Worm (Caenorhabditis elegans) whole organism, L4 larva: ENCODE results near the gene C33B4.5.

Experiments
- F10B5.3 ChIP-seq: sonication (generic microtip); optimal IDR thresholded peaks from 2 replicates; lab custom pipeline; 2016; ENCODE audit warnings: mild to moderate bottlenecking, missing genetic modification characterization, missing compliant biosample characterization
- F37D6.2 ChIP-seq: sonication (generic microtip); optimal IDR thresholded peaks from 2 replicates; lab custom pipeline; 2016; ENCODE audit warnings: mild to moderate bottlenecking, missing genetic modification characterization, missing compliant biosample characterization
- T20F7.1 ChIP-seq: fragments of 200-800 bp; sonication (Bioruptor generic); optimal IDR thresholded peaks from 2 replicates; lab custom pipeline; 2018; ENCODE audit warnings: mild to moderate bottlenecking, missing genetic modification characterization, missing compliant biosample characterization
- Y5F2A.4 ChIP-seq: fragments of 200-800 bp; sonication (Bioruptor generic); optimal IDR thresholded peaks from 2 replicates; lab custom pipeline; 2018; ENCODE audit warnings: mild to moderate bottlenecking, missing genetic modification characterization, missing compliant biosample characterization
- ZK546.5 ChIP-seq, 2 experiments: sonication (generic microtip); optimal IDR thresholded peaks; 2 replicates each; lab custom pipeline; 2017; ENCODE audit warnings: missing biosample characterization in 2 of 2, missing genetic modification characterization in 2 of 2
- aha-1 ChIP-seq: fragments of 150-350 bp; peaks from one replicate; lab custom pipeline; 2014; ENCODE audit warnings: missing biosample characterization, missing genetic modification characterization
- ceh-44 ChIP-seq: fragments of 200-800 bp; sonication (Bioruptor generic); IDR thresholded peaks from 2 replicates; pipeline ENCODE4 v1.3.6; 2022; ENCODE audit warnings: missing genetic modification reagents, missing genetic modification characterization, missing compliant biosample characterization
- ceh-62 ChIP-seq: sonication (generic microtip); optimal IDR thresholded peaks from 2 replicates; lab custom pipeline; 2017; ENCODE audit warnings: missing biosample characterization, missing genetic modification characterization
- ces-1 ChIP-seq: fragments of 150-350 bp; sonication (generic microtip); optimal IDR thresholded peaks from 4 replicates; lab custom pipeline; 2014; ENCODE audit warnings: missing biosample characterization, missing genetic modification reagents, missing genetic modification characterization
- cey-2 ChIP-seq: sonication (generic microtip); optimal IDR thresholded peaks from 3 replicates; lab custom pipeline; 2017; ENCODE audit warnings: missing genetic modification characterization, mild to moderate bottlenecking, missing compliant biosample characterization, antibody characterized with exemption, borderline replicate concordance; ENCODE audit not compliant: insufficient read depth
- ctbp-1 ChIP-seq: fragments of 200-800 bp; sonication (Bioruptor generic); IDR thresholded peaks from 2 replicates; pipeline ENCODE4 v1.3.6; 2022; ENCODE audit warnings: missing genetic modification reagents, missing genetic modification characterization, missing compliant biosample characterization
- daf-16 ChIP-seq, 3 experiments: sonication (generic microtip); optimal IDR thresholded peaks; 2 replicates each; lab custom pipeline; 2016 to 2017; ENCODE audit warnings: missing genetic modification characterization in 3 of 3, missing genetic modification reagents in 3 of 3, mild to moderate bottlenecking in 2 of 3, missing compliant biosample characterization in 2 of 3, missing biosample characterization in 1 of 3, moderate library complexity in 1 of 3
- dmd-6 ChIP-seq: fragments of 200-800 bp; sonication (Bioruptor generic); IDR thresholded peaks from 2 replicates; pipeline ENCODE4 v1.3.6; 2022; ENCODE audit warnings: missing genetic modification reagents, missing genetic modification characterization, missing compliant biosample characterization
- dmd-8 ChIP-seq: fragments of 200-800 bp; sonication (Bioruptor generic); IDR thresholded peaks from 2 replicates; pipeline ENCODE4 v1.3.6; 2022; ENCODE audit warnings: missing genetic modification characterization, missing compliant biosample characterization
- dpl-1 ChIP-seq: fragments of 150-350 bp; optimal IDR thresholded peaks from 2 replicates; lab custom pipeline; 2014; ENCODE audit warnings: missing biosample characterization, missing genetic modification reagents, missing genetic modification characterization
- dve-1 ChIP-seq: sonication (generic microtip); optimal IDR thresholded peaks from 2 replicates; lab custom pipeline; 2017; ENCODE audit warnings: antibody characterized with exemption, mild to moderate bottlenecking, missing genetic modification characterization, missing compliant biosample characterization; ENCODE audit not compliant: insufficient read depth
- fkh-10 ChIP-seq: fragments of 150-350 bp; optimal IDR thresholded peaks from 2 replicates; lab custom pipeline; 2014; ENCODE audit warnings: missing biosample characterization, missing genetic modification reagents, missing genetic modification characterization
- hif-1 ChIP-seq, 2 experiments: sonication (generic microtip); optimal IDR thresholded peaks; 2 replicates each; lab custom pipeline; 2016 to 2017; ENCODE audit warnings: missing compliant biosample characterization in 2 of 2, missing genetic modification characterization in 2 of 2, missing genetic modification reagents in 2 of 2, missing genotype in 2 of 2, mild to moderate bottlenecking in 1 of 2
- hlh-11 ChIP-seq: fragments of 200-800 bp; sonication (Bioruptor generic); optimal IDR thresholded peaks from 2 replicates; lab custom pipeline; 2018; ENCODE audit warnings: mild to moderate bottlenecking, missing genetic modification characterization, missing compliant biosample characterization
- hlh-30 ChIP-seq: sonication (generic microtip); optimal IDR thresholded peaks from 2 replicates; lab custom pipeline; 2017; ENCODE audit warnings: antibody characterized with exemption, mild to moderate bottlenecking, missing genetic modification characterization, missing compliant biosample characterization; ENCODE audit not compliant: insufficient read depth
- lin-15B ChIP-seq: fragments of 150-350 bp; sonication (generic microtip); optimal IDR thresholded peaks from 3 replicates; lab custom pipeline; 2014; ENCODE audit warnings: missing biosample characterization, missing genetic modification characterization
- lin-38 ChIP-seq: fragments of 200-800 bp; sonication (Bioruptor generic); IDR thresholded peaks from 2 replicates; pipeline ENCODE4 v1.3.6; 2022; ENCODE audit warnings: missing genetic modification reagents, missing genetic modification characterization, missing compliant biosample characterization
- lsy-2 ChIP-seq, 2 experiments: fragments of 150-350 bp in 1 of 2; sonication (generic microtip) in 1 of 2; optimal IDR thresholded peaks; 2 replicates each; lab custom pipeline; 2014 to 2017; ENCODE audit warnings: missing biosample characterization in 2 of 2, missing genetic modification characterization in 2 of 2
- mdl-1 ChIP-seq, 2 experiments: fragments of 150-350 bp in 1 of 2; sonication (generic microtip) in 1 of 2; optimal IDR thresholded peaks; 2 replicates each; lab custom pipeline; 2014 to 2017; ENCODE audit warnings: missing biosample characterization in 2 of 2, missing genetic modification characterization in 2 of 2
- mep-1 ChIP-seq: fragments of 150-350 bp; sonication (generic microtip); optimal IDR thresholded peaks from 3 replicates; lab custom pipeline; 2014; ENCODE audit warnings: missing biosample characterization, missing genetic modification characterization
- mes-2 ChIP-seq: sonication (generic microtip); optimal IDR thresholded peaks from 2 replicates; lab custom pipeline; 2016; ENCODE audit warnings: missing genotype, mild to moderate bottlenecking, missing genetic modification characterization, missing compliant biosample characterization; ENCODE audit not compliant: poor library complexity, severe bottlenecking
- mxl-3 ChIP-seq: fragments of 200-800 bp; sonication (Bioruptor generic); optimal IDR thresholded peaks from 2 replicates; lab custom pipeline; 2018; ENCODE audit warnings: mild to moderate bottlenecking, missing genetic modification characterization, missing compliant biosample characterization
- nhr-11 ChIP-seq: fragments of 150-350 bp; optimal IDR thresholded peaks from 2 replicates; lab custom pipeline; 2014; ENCODE audit warnings: missing biosample characterization, missing genetic modification characterization
- nhr-237 ChIP-seq: sonication (generic microtip); optimal IDR thresholded peaks from 2 replicates; lab custom pipeline; 2017; ENCODE audit warnings: missing biosample characterization, missing genetic modification characterization
- nhr-25 ChIP-seq: sonication (generic microtip); optimal IDR thresholded peaks from 2 replicates; lab custom pipeline; 2017; ENCODE audit warnings: missing genetic modification characterization, mild to moderate bottlenecking, missing compliant biosample characterization, antibody characterized with exemption, moderate library complexity, borderline replicate concordance; ENCODE audit not compliant: insufficient read depth
- nhr-28 ChIP-seq: fragments of 150-350 bp; optimal IDR thresholded peaks from 2 replicates; lab custom pipeline; 2014; ENCODE audit warnings: missing biosample characterization, missing genetic modification characterization
- nhr-48 ChIP-seq: sonication (generic microtip); optimal IDR thresholded peaks from 2 replicates; lab custom pipeline; 2016; ENCODE audit warnings: mild to moderate bottlenecking, missing genetic modification characterization, missing compliant biosample characterization
- nhr-6 ChIP-seq: fragments of 150-350 bp; optimal IDR thresholded peaks from 2 replicates; lab custom pipeline; 2014; ENCODE audit warnings: missing biosample characterization, missing genetic modification characterization
- nhr-76 ChIP-seq: fragments of 150-350 bp; optimal IDR thresholded peaks from 2 replicates; lab custom pipeline; 2014; ENCODE audit warnings: missing biosample characterization, missing genetic modification characterization
- nhr-77 ChIP-seq: fragments of 150-350 bp; optimal IDR thresholded peaks from 2 replicates; lab custom pipeline; 2014; ENCODE audit warnings: missing biosample characterization, missing genetic modification characterization
- rbr-2 ChIP-seq: sonication (generic microtip); optimal IDR thresholded peaks from 2 replicates; lab custom pipeline; 2016; ENCODE audit warnings: missing genotype, missing genetic modification characterization, missing compliant biosample characterization
- snpc-1.2 ChIP-seq: fragments of 200-800 bp; sonication (Bioruptor generic); IDR thresholded peaks from 2 replicates; pipeline ENCODE4 v1.3.6; 2022; ENCODE audit warnings: missing genetic modification reagents, missing genetic modification characterization, missing compliant biosample characterization
- spr-1 ChIP-seq: sonication (generic microtip); optimal IDR thresholded peaks from 2 replicates; lab custom pipeline; 2016; ENCODE audit warnings: mild to moderate bottlenecking, missing genetic modification characterization, missing compliant biosample characterization
- unc-130 ChIP-seq: sonication (generic microtip); optimal IDR thresholded peaks from 2 replicates; lab custom pipeline; 2016; ENCODE audit warnings: missing genetic modification reagents, missing genetic modification characterization, missing compliant biosample characterization
- unc-62 ChIP-seq, 3 experiments: fragments of 150-350 bp in 1 of 3; sonication (generic microtip); optimal IDR thresholded peaks in 2 of 3; peaks in 1 of 3; 1 replicate in 1 of 3; 2 replicates in 2 of 3; lab custom pipeline; 2014 to 2017; ENCODE audit warnings: missing biosample characterization in 3 of 3, missing genetic modification characterization in 3 of 3, missing genetic modification reagents in 3 of 3, missing genotype in 1 of 3
- zag-1 ChIP-seq: fragments of 150-350 bp; optimal IDR thresholded peaks from 2 replicates; lab custom pipeline; 2014; ENCODE audit warnings: missing biosample characterization, missing genetic modification characterization
- zip-2 ChIP-seq: fragments of 150-350 bp; optimal IDR thresholded peaks from 2 replicates; lab custom pipeline; 2014; ENCODE audit warnings: missing biosample characterization, missing genetic modification characterization

Gene C33B4.5

ce11 chrII:11347878-11348556, 35.1 kb upstream of the C33B4.5 start, which contains the start of the genes B0491.6 and pigm-1:
Gene B0491.6, minus strand, starts transcription at chrII:11348343.
Gene pigm-1, plus strand, starts transcription at chrII:11348445.
- no peak for TF ChIP-seq nhr-77
- no peak for TF ChIP-seq nhr-25 (tag; lab: Kevin White, UChicago)
- TF ChIP-seq nhr-11 (tag; lab: Kevin White, UChicago): peak; percentile 52
- TF ChIP-seq ceh-44: no peak
- peak; percentile 49 for TF ChIP-seq spr-1 (tag; lab: Kevin White, UChicago)
- peak; percentile 47 for TF ChIP-seq dmd-6
- TF ChIP-seq hlh-30 (tag; lab: Kevin White, UChicago): peak; percentile 90
- TF ChIP-seq hif-1 (tag; optimal IDR thresholded peaks at IDR 0.05; lab: Kevin White, UChicago): peak in 1 of 2 experiments; percentile 32
- TF ChIP-seq dpl-1 (GFP tag; lab: Kevin White, UChicago): peak; percentile 77
- TF ChIP-seq dve-1 (tag; lab: Kevin White, UChicago): peak; percentile 76
- TF ChIP-seq unc-130: no peak
- TF ChIP-seq fkh-10 (GFP tag; lab: Kevin White, UChicago): peak; percentile 76
- TF ChIP-seq ceh-62: no peak
- TF ChIP-seq nhr-48 (tag; lab: Kevin White, UChicago): peak; percentile 16
- no peak for TF ChIP-seq Y5F2A.4 (GFP tag; lab: Kevin White, UChicago)
- peak in 1 of 2 experiments; percentile 83 for TF ChIP-seq unc-62 (GFP tag; optimal IDR thresholded peaks at IDR 0.05 in 1 of 2; lab: Kevin White, UChicago)
- TF ChIP-seq unc-62 (tag; optimal IDR thresholded peaks at IDR 0.05; lab: Kevin White, UChicago): no peak
- TF ChIP-seq rbr-2 (tag; lab: Kevin White, UChicago): peak; percentile 62
- TF ChIP-seq mxl-3 (GFP tag; lab: Kevin White, UChicago): peak; percentile 6
- no peak for TF ChIP-seq lin-15B (tag; lab: Kevin White, UChicago)
- no peak for TF ChIP-seq ZK546.5 (tag; optimal IDR thresholded peaks at IDR 0.05; lab: Kevin White, UChicago)
- TF ChIP-seq T20F7.1: peak; percentile 71
- no peak for TF ChIP-seq snpc-1.2 (GFP tag; lab: Robert Waterston, UW)
- peak; percentile 71 for TF ChIP-seq mep-1
- TF ChIP-seq ces-1 (GFP tag; lab: Kevin White, UChicago): peak; percentile 63
- TF ChIP-seq nhr-28: peak; percentile 15
- TF ChIP-seq lin-38 (GFP tag; lab: Robert Waterston, UW): peak; percentile 76
- TF ChIP-seq F37D6.2: peak; percentile 45
- peak in 1 of 2 experiments; percentile 56 for TF ChIP-seq mdl-1 (tag; optimal IDR thresholded peaks at IDR 0.05; lab: Kevin White, UChicago)
- peak; percentile 50; the same call in 1 of the 2 replicates for TF ChIP-seq ctbp-1 (GFP tag; lab: Robert Waterston, UW)
- peak; percentile 70 for TF ChIP-seq hlh-11 (tag; lab: Kevin White, UChicago)
- TF ChIP-seq daf-16 (GFP tag; optimal IDR thresholded peaks at IDR 0.05; lab: Kevin White, UChicago): no peak
- TF ChIP-seq daf-16 (tag; optimal IDR thresholded peaks at IDR 0.05; lab: Kevin White, UChicago): peak; percentile 48
- TF ChIP-seq mes-2 (tag; lab: Kevin White, UChicago): peak; percentile 78
- TF ChIP-seq lsy-2 (tag; optimal IDR thresholded peaks at IDR 0.05; lab: Kevin White, UChicago): peak; percentile 39 to 82

ce11 chrII:11349892-11350291, 33.2 kb upstream of the C33B4.5 start, which contains the start of gene dph-5:
Gene dph-5, plus strand, starts transcription at chrII:11350192.
- TF ChIP-seq aha-1 (peak; percentile 23), dmd-8 (GFP tag; lab: Robert Waterston, UW) (no peak)

ce11 chrII:11351599-11351998, 31.5 kb upstream of the C33B4.5 start, which contains the start of gene clh-2:
Gene clh-2, plus strand, starts transcription at chrII:11351899.
- TF ChIP-seq cey-2 (tag; lab: Kevin White, UChicago) (no peak), ceh-44 (no peak), nhr-6 (tag; lab: Kevin White, UChicago) (no peak), nhr-76 (tag; lab: Kevin White, UChicago) (no peak), zip-2 (tag; lab: Kevin White, UChicago) (no peak), zag-1 (tag; lab: Kevin White, UChicago) (no peak), F10B5.3 (tag; lab: Kevin White, UChicago) (no peak), nhr-237 (no peak), mdl-1 (tag; optimal IDR thresholded peaks at IDR 0.05; lab: Kevin White, UChicago) (no peak), T20F7.1 (no peak), lin-38 (GFP tag; lab: Robert Waterston, UW) (no peak)
